Worm (Caenorhabditis elegans): Measurements from ENCODE around the gene T20B5.2.
"Not testable (repeated sequence)": the region's sequence is repeated elsewhere in the genome, so short reads cannot be mapped to it uniquely, and the experiment has no call there.

The T20B5.2 gene

DNA sequence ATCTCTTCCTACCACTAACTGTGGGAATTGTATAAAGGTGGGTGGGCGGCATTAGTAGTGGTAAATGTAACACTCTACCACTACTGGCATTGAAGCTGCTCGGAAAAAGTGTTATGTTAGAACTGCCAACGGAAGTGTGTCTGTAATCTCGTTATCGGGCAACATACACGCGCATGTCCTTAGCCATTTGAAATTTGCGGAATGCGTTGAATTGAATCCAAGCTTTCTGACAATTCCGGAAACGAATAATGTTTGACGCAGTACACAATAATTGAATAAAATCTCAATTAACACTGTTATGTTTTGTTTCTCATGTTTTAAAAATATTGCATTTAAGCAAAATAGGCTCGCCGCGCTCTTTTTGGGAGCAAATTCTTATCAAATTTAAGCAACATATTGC, 6.0 kb upstream of the T20B5.2 start:
- TF ChIP-seq C06A6.2 (GFP tag; conservative IDR thresholded peaks at IDR 0.05) (no peak), rec-8 (tag; optimal IDR thresholded peaks at IDR 0.05) (no peak), mel-28 (tag; optimal IDR thresholded peaks at IDR 0.05; ENCODE audit: borderline replicate concordance) (no peak), nfyb-1 (GFP tag; IDR thresholded peaks at IDR 0.05) (no peak), zfh-2 (GFP tag; conservative IDR thresholded peaks at IDR 0.05) (no peak), hrde-1 (tag; optimal IDR thresholded peaks at IDR 0.05; ENCODE audit: borderline replicate concordance) (no peak), Y53G8AR.9 (GFP tag; conservative IDR thresholded peaks at IDR 0.05) (no peak), F37B4.10 (GFP tag; IDR thresholded peaks at IDR 0.05) (no peak), tbp1 (GFP tag; optimal IDR thresholded peaks at IDR 0.05) (no peak), pbrm-1 (GFP tag; IDR thresholded peaks at IDR 0.05) (no peak), tlf-1 (GFP tag; optimal IDR thresholded peaks at IDR 0.05) (no peak), ets-4 (GFP tag; optimal IDR thresholded peaks at IDR 0.05) (no peak), egl-18 (GFP tag; IDR thresholded peaks at IDR 0.05) (no peak), F22D6.2 (tag; optimal IDR thresholded peaks at IDR 0.05) (no peak), F39B2.1 (GFP tag; IDR thresholded peaks at IDR 0.05) (no peak), bed-2 (GFP tag; IDR thresholded peaks at IDR 0.05) (no peak), Y53F4B.3 (GFP tag; IDR thresholded peaks at IDR 0.05) (no peak), cebp-1 (GFP tag; IDR thresholded peaks at IDR 0.05) (no peak), cebp-1 (tag; optimal IDR thresholded peaks at IDR 0.05) (no peak), nfya-1 (tag; optimal IDR thresholded peaks at IDR 0.05; ENCODE audit: borderline replicate concordance, insufficient read depth) (no peak)

DNA sequence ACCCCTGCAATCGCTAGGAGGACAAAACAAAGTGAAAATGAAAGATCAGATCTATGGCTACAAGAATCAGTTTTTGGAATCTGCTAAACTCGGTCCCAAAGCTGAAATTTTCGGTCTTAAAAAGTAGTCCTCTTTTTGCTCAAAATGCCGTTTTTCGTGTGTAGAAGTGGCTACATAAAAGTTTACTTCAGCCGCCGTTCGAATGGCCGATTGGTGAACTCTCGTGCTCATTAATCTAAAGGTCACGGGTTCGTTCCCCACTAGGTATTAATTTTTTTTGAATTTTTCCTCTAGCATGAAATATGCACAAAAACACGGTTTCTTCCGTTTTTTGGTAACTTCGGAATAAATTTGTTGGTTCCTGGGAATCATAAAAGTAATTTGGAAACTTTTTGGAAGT, 5.2 kb upstream of the T20B5.2 start:
- TF ChIP-seq lin-26 (GFP tag; IDR thresholded peaks at IDR 0.05) (peak; percentile 87), cebp-2 (GFP tag; IDR thresholded peaks at IDR 0.05) (0 out of 2 replicates have a peak, but pooled peaks have one; percentile 16), tbp1 (GFP tag; optimal IDR thresholded peaks at IDR 0.05) (peak; percentile 75), Y53F4B.3 (GFP tag; IDR thresholded peaks at IDR 0.05) (0 out of 2 replicates have a peak, but pooled peaks have one; percentile 14), rpc-1 (tag; optimal IDR thresholded peaks at IDR 0.05) (peak; percentile 45), ceh-40 (GFP tag; IDR thresholded peaks at IDR 0.05) (peak; percentile 71; the same call in 1 of the 2 replicates), egl-44 (GFP tag; IDR thresholded peaks at IDR 0.05) (0 out of 2 replicates have a peak, but pooled peaks have one; percentile 29), B0261.1 (tag; optimal IDR thresholded peaks at IDR 0.05) (peak; percentile 23), D2030.7 (GFP tag; IDR thresholded peaks at IDR 0.05) (peak; percentile 29; the same call in 1 of the 2 replicates), ceh-100 (GFP tag; IDR thresholded peaks at IDR 0.05) (0 out of 2 replicates have a peak, but pooled peaks have one; percentile 23)
- TF ChIP-seq rpc-1 (optimal IDR thresholded peaks at IDR 0.05) = not testable (repeated sequence)

DNA sequence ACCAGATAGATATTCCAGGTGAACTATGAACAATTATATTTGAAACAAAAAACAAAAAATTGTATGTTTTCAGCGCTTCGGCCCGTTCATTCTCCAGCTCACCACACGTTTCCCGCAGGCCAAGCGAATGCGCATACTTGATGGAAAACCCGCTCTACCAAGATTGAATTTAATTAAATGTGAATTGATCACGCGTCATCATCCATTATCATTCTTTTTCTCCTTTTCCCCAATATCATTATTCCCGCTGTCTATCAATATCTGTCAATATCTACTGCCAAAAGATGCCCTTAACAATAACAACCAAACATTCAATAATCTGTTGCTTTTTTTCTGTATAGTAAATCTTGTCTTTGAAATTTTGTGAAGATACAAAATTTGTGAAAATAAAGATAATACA, 5.3 kb downstream of the T20B5.2 start:
- TF ChIP-seq tbx-9 (tag; optimal IDR thresholded peaks at IDR 0.05; ENCODE audit: borderline replicate concordance) (no peak), let-607 (tag; optimal IDR thresholded peaks at IDR 0.05) (no peak), nfya-2 (GFP tag; IDR thresholded peaks at IDR 0.05) (no peak), pbrm-1 (GFP tag; IDR thresholded peaks at IDR 0.05) (no peak), fkh-3 (tag; optimal IDR thresholded peaks at IDR 0.05) (no peak), C17E4.6 (GFP tag; IDR thresholded peaks at IDR 0.05) (no peak), athp-1 (tag; optimal IDR thresholded peaks at IDR 0.05) (no peak), dpl-1 (GFP tag; optimal IDR thresholded peaks at IDR 0.05) (no peak), Y53G8AR.9 (GFP tag; conservative IDR thresholded peaks at IDR 0.05) (no peak), K11D2.4 (GFP tag; IDR thresholded peaks at IDR 0.05) (no peak), akir-1 (GFP tag; optimal IDR thresholded peaks at IDR 0.05) (no peak)
